Fruit fly (Drosophila melanogaster): ENCODE results near the gene EMC2A.

DNA sequence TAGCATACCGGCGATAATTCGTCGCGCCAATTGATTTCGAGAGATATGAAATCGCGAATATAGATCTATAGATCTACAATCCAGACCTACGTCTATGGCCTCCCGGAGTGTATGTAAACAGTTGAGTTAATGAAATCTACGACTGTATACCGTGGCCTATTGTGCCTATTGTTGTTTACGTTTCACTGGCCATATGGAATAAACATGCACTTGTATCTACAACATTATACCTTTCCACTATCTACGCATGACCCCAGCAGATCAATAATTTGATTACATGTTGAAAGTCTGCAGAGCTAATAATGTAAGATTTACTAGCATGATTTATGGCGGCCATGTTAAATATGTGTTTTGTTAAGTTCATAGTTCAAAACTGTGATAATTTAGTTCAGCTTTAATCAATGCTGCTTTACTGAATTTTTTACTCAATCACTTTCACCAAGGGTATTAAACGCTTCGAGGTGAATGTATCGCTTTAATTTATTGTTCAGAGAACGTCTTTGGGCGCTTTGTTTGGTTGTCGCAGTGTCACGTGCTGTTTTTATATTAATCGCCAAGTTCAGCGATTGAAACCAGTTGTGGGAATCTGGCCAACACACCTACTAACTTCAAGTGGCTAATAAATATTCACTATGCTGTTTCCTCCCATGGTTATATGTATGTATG lies 14.8 kb downstream of the EMC2A start:
- TF ChIP-seq CG13287 (GFP tag; IDR thresholded peaks at IDR 0.05; ENCODE audit: partially characterized antibody), result no peak
- TF ChIP-seq Lpt (GFP tag; optimal IDR thresholded peaks at IDR 0.05), result no peak
- TF ChIP-seq Bgb (GFP tag; IDR thresholded peaks at IDR 0.05; ENCODE audit: partially characterized antibody), result no peak
- TF ChIP-seq onecut (GFP tag; IDR thresholded peaks at IDR 0.05), result no peak
- TF ChIP-seq CG6854 (GFP tag; optimal IDR thresholded peaks at IDR 0.05), result no peak
- no peak for TF ChIP-seq ash1 (GFP tag; optimal IDR thresholded peaks at IDR 0.05)
